Worm (Caenorhabditis elegans): ENCODE results near the gene R144.6.

Gene R144.6

ce11 chrIII:5018116-5018689 is 13.7 kb upstream of the R144.6 start, which contains the start of gene wip-1 (continued):
- TF ChIP-seq mes-4 (tag; optimal IDR thresholded peaks at IDR 0.05) (no peak), Y79H2A.3 (GFP tag; conservative IDR thresholded peaks at IDR 0.05) (peak; percentile 83), Y53F4B.3 (GFP tag; IDR thresholded peaks at IDR 0.05) (peak; percentile 88), ztf-6 (GFP tag; IDR thresholded peaks at IDR 0.05) (0 out of 2 replicates have a peak, but pooled peaks have one; percentile 73), hlh-26 (GFP tag; conservative IDR thresholded peaks at IDR 0.05) (no peak), hmg-20 (GFP tag; IDR thresholded peaks at IDR 0.05) (peak; percentile 88), B0035.1 (tag; optimal IDR thresholded peaks at IDR 0.05) (peak; percentile 89), egrh-3 (GFP tag; IDR thresholded peaks at IDR 0.05) (peak; percentile 64), rec-8 (tag; optimal IDR thresholded peaks at IDR 0.05) (peak; percentile 31 to 60), lin-26 (GFP tag; IDR thresholded peaks at IDR 0.05) (peak; percentile 89), ceh-27 (GFP tag; optimal IDR thresholded peaks at IDR 0.05) (peak; percentile 99), chd-7 (tag; optimal IDR thresholded peaks at IDR 0.05) (peak; percentile 89), nfya-2 (GFP tag; IDR thresholded peaks at IDR 0.05) (no peak), nfyb-1 (GFP tag; IDR thresholded peaks at IDR 0.05) (peak; percentile 98), egl-44 (GFP tag; IDR thresholded peaks at IDR 0.05) (peak; percentile 96), sea-2 (GFP tag; IDR thresholded peaks at IDR 0.05) (peak; percentile 87), ZK185.1 (tag; optimal IDR thresholded peaks at IDR 0.05; ENCODE audit: poor library complexity, severe bottlenecking) (peak; percentile 96), ceh-58 (GFP tag; IDR thresholded peaks at IDR 0.05) (no peak), C06A6.2 (GFP tag; conservative IDR thresholded peaks at IDR 0.05) (peak; percentile 93), repo-1 (tag; optimal IDR thresholded peaks at IDR 0.05) (peak; percentile 96), sptf-2 (GFP tag; optimal IDR thresholded peaks at IDR 0.05) (peak; percentile 91), him-1 (tag; optimal IDR thresholded peaks at IDR 0.05) (peak; percentile 84), ztf-3 (GFP tag; optimal IDR thresholded peaks at IDR 0.05) (peak; percentile 73), lin-40 (tag; optimal IDR thresholded peaks at IDR 0.05) (peak; percentile 98), zim-3 (tag; optimal IDR thresholded peaks at IDR 0.05) (peak; percentile 64), tlf-1 (GFP tag; optimal IDR thresholded peaks at IDR 0.05) (peak; percentile 99), snpc-1.3 (tag; optimal IDR thresholded peaks at IDR 0.05; ENCODE audit: insufficient read depth) (peak; percentile 96), B0336.3 (GFP tag; IDR thresholded peaks at IDR 0.05) (peak; percentile 99), nfya-1 (tag; optimal IDR thresholded peaks at IDR 0.05; ENCODE audit: borderline replicate concordance, insufficient read depth) (no peak), ztf-22 (GFP tag; optimal IDR thresholded peaks at IDR 0.05) (peak; percentile 91), die-1 (tag; optimal IDR thresholded peaks at IDR 0.05) (peak; percentile 72), hmg-1.2 (GFP tag; IDR thresholded peaks at IDR 0.05) (peak; percentile 98), ama-1 (optimal IDR thresholded peaks at IDR 0.05) (no peak), ama-1 (GFP tag; optimal IDR thresholded peaks at IDR 0.05) (peak; percentile 27 to 80), T26A5.8 (tag; optimal IDR thresholded peaks at IDR 0.05) (no peak), mel-28 (tag; optimal IDR thresholded peaks at IDR 0.05; ENCODE audit: borderline replicate concordance) (peak; percentile 43), C17E4.6 (GFP tag; IDR thresholded peaks at IDR 0.05) (peak; percentile 96), madf-10 (tag; optimal IDR thresholded peaks at IDR 0.05) (peak; percentile 93), bed-1 (GFP tag; IDR thresholded peaks at IDR 0.05) (0 out of 2 replicates have a peak, but pooled peaks have one; percentile 81), aptf-2 (GFP tag; conservative IDR thresholded peaks at IDR 0.05) (peak; percentile 79), madf-8 (GFP tag; conservative IDR thresholded peaks at IDR 0.05) (peak; percentile 89), F37B4.10 (GFP tag; IDR thresholded peaks at IDR 0.05) (0 out of 2 replicates have a peak, but pooled peaks have one; percentile 87), F39B2.1 (GFP tag; IDR thresholded peaks at IDR 0.05) (peak; percentile 93), lsy-27 (tag; optimal IDR thresholded peaks at IDR 0.05; ENCODE audit: borderline replicate concordance, insufficient read depth) (peak; percentile 81), nhr-90 (tag; optimal IDR thresholded peaks at IDR 0.05) (peak; percentile 92), lir-1 (GFP tag; conservative IDR thresholded peaks at IDR 0.05) (peak; percentile 95), mxl-1 (tag; optimal IDR thresholded peaks at IDR 0.05) (peak; percentile 37), fkh-3 (tag; optimal IDR thresholded peaks at IDR 0.05) (peak; percentile 21)
